Worm (Caenorhabditis elegans): Measurements from ENCODE around the gene D1014.2.

DNA sequence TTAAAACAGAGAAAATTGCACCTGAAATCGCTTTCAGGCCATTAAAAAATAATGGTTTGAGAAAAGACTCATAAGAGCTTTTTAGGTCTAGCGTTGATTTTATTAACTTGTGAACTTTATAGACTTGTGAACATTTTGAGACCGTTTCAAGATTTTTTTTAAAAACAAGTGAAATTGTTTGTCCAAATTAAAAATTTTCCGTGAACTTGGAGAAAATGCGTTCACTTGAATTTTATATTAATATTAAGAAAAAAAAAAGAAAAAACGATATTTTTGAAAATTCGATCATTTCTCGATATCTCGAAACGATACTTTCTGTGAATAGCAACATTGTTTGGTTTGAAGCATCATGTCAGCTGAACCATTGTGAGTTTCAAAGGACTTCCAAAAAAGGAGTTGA, 46.7 kb downstream of the D1014.2 start, which contains the start of gene F20D6.1:
- no peak for TF ChIP-seq nhr-237 (tag; optimal IDR thresholded peaks at IDR 0.05)
- no peak for TF ChIP-seq nhr-76 (tag; optimal IDR thresholded peaks at IDR 0.05)
- no peak for TF ChIP-seq lir-3 (tag; optimal IDR thresholded peaks at IDR 0.05; ENCODE audit: poor library complexity)
- no peak for TF ChIP-seq nhr-77 (tag; optimal IDR thresholded peaks at IDR 0.05)
- no peak for TF ChIP-seq sup-37 (GFP tag; optimal IDR thresholded peaks at IDR 0.05)
- no peak for TF ChIP-seq nhr-85 (tag)
- TF ChIP-seq elt-3 (tag; optimal IDR thresholded peaks at IDR 0.05), result no peak
- TF ChIP-seq efl-3 (GFP tag; optimal IDR thresholded peaks at IDR 0.05), result no peak
- no peak for TF ChIP-seq ceh-88 (GFP tag; IDR thresholded peaks at IDR 0.05)
- TF ChIP-seq ceh-82 (tag; optimal IDR thresholded peaks at IDR 0.05), result no peak
- no peak for TF ChIP-seq unc-130 (tag; optimal IDR thresholded peaks at IDR 0.05)
- TF ChIP-seq ztf-11 (tag; optimal IDR thresholded peaks at IDR 0.05), result no peak
- TF ChIP-seq lsy-2 (tag; optimal IDR thresholded peaks at IDR 0.05), result no peak
